Worm (Caenorhabditis elegans): Measurements from ENCODE around the gene T25B2.3.

T25B2.3 gene

ce11 chrX:6128225-6128686, 47.7 kb upstream of the T25B2.3 start, which contains the start of gene C15H9.9 (continued):
- no peak for TF ChIP-seq elt-3 (tag; optimal IDR thresholded peaks at IDR 0.05)
- peak; percentile 25 for TF ChIP-seq swsn-7 (tag; optimal IDR thresholded peaks at IDR 0.05)
- TF ChIP-seq lin-39 (tag; optimal IDR thresholded peaks at IDR 0.05) = no peak
- TF ChIP-seq aha-1 (tag; optimal IDR thresholded peaks at IDR 0.05) = no peak
- no peak for TF ChIP-seq dpl-1 (GFP tag; optimal IDR thresholded peaks at IDR 0.05)
- TF ChIP-seq nhr-19 (GFP tag; conservative IDR thresholded peaks at IDR 0.05) = no peak
- peak; percentile 26 for TF ChIP-seq snu-23 (GFP tag; optimal IDR thresholded peaks at IDR 0.05)
- TF ChIP-seq xbp-1 (tag; optimal IDR thresholded peaks at IDR 0.05) = peak; percentile 5
- TF ChIP-seq hlh-4 (tag; optimal IDR thresholded peaks at IDR 0.05) = no peak
- TF ChIP-seq skn-1 (tag; optimal IDR thresholded peaks at IDR 0.05) = no peak
- TF ChIP-seq unc-62 (GFP tag; optimal IDR thresholded peaks at IDR 0.05) = no peak
- TF ChIP-seq unc-98 (GFP tag; IDR thresholded peaks at IDR 0.05) = no peak
- TF ChIP-seq C16A3.4 (tag; optimal IDR thresholded peaks at IDR 0.05) = no peak
- no peak for TF ChIP-seq tlp-1 (tag; optimal IDR thresholded peaks at IDR 0.05)
- no peak for TF ChIP-seq ama-1 (optimal IDR thresholded peaks at IDR 0.05)
- no peak for TF ChIP-seq ceh-63 (GFP tag; optimal IDR thresholded peaks at IDR 0.05)
- TF ChIP-seq C34B4.2 (tag; optimal IDR thresholded peaks at IDR 0.05) = no peak
- TF ChIP-seq ceh-88 (GFP tag; IDR thresholded peaks at IDR 0.05) = no peak
- TF ChIP-seq ceh-82 (tag; optimal IDR thresholded peaks at IDR 0.05) = peak in 2 of 3 experiments; percentile 25 to 26
- no peak for TF ChIP-seq nhr-77 (tag; optimal IDR thresholded peaks at IDR 0.05)
- no peak for TF ChIP-seq fkh-4 (tag; optimal IDR thresholded peaks at IDR 0.05; ENCODE audit: borderline replicate concordance)
- TF ChIP-seq nhr-20 (tag; optimal IDR thresholded peaks at IDR 0.05) = peak; percentile 10
- no peak for TF ChIP-seq ztf-11 (tag; optimal IDR thresholded peaks at IDR 0.05)
- TF ChIP-seq C04F5.9 (tag; optimal IDR thresholded peaks at IDR 0.05) = no peak
- TF ChIP-seq aly-2 (tag; optimal IDR thresholded peaks at IDR 0.05) = no peak
- TF ChIP-seq nhr-76 (tag; optimal IDR thresholded peaks at IDR 0.05) = no peak
- TF ChIP-seq nhr-85 (tag) = no peak
- TF ChIP-seq zag-1 (tag; optimal IDR thresholded peaks at IDR 0.05) = no peak
- TF ChIP-seq mab-9 (GFP tag; IDR thresholded peaks at IDR 0.05) = no peak
- no peak for TF ChIP-seq nhr-90 (tag; optimal IDR thresholded peaks at IDR 0.05; ENCODE audit: poor library complexity)
- TF ChIP-seq fos-1 (tag; optimal IDR thresholded peaks at IDR 0.05) = no peak
- peak; percentile 15 for TF ChIP-seq nhr-47 (tag; optimal IDR thresholded peaks at IDR 0.05)
- no peak for TF ChIP-seq Y116A8C.19 (tag; optimal IDR thresholded peaks at IDR 0.05; ENCODE audit: borderline replicate concordance)
- TF ChIP-seq pag-3 (tag; optimal IDR thresholded peaks at IDR 0.05; ENCODE audit: borderline replicate concordance, insufficient read depth) = no peak
- TF ChIP-seq unc-86 (tag; optimal IDR thresholded peaks at IDR 0.05) = no peak
- TF ChIP-seq alr-1 (tag; optimal IDR thresholded peaks at IDR 0.05; ENCODE audit: borderline replicate concordance) = no peak
- no peak for TF ChIP-seq elt-2 (tag; optimal IDR thresholded peaks at IDR 0.05)

- peak; percentile 59 for TF ChIP-seq nhr-85 (tag)
- TF ChIP-seq isw-1 (GFP tag; IDR thresholded peaks at IDR 0.05) = no peak
- TF ChIP-seq elt-3 (tag; optimal IDR thresholded peaks at IDR 0.05) = peak in 2 of 6 experiments; percentile 7 to 52
Measured at ce11 chrX:6128773-6129172, 47.2 kb upstream of the T25B2.3 start.

- TF ChIP-seq nhr-20 (tag; optimal IDR thresholded peaks at IDR 0.05) (peak; percentile 1), elt-2 (tag; optimal IDR thresholded peaks at IDR 0.05) (peak; percentile 53), lin-35 (GFP tag; optimal IDR thresholded peaks at IDR 0.05) (peak in 1 of 2 experiments; percentile 19), ceh-82 (tag; optimal IDR thresholded peaks at IDR 0.05) (no peak), efl-1 (optimal IDR thresholded peaks at IDR 0.05) (no peak), efl-1 (GFP tag; optimal IDR thresholded peaks at IDR 0.05 in 1 of 2) (peak in 1 of 2 experiments; percentile 27), lin-14 (GFP tag; optimal IDR thresholded peaks at IDR 0.05) (peak; percentile 2), nhr-77 (tag; optimal IDR thresholded peaks at IDR 0.05) (peak; percentile 42), nhr-71 (tag; optimal IDR thresholded peaks at IDR 0.05) (peak; percentile 15), tbx-2 (tag; optimal IDR thresholded peaks at IDR 0.05) (no peak)
Measured at ce11 chrX:6129277-6129676, 46.7 kb upstream of the T25B2.3 start.
